Worm (Caenorhabditis elegans) whole organism, L3 larva: ENCODE data around the gene elmd-1.

Experiments used
- ama-1 ChIP-seq: fragments of 150-350 bp; optimal IDR thresholded peaks from 2 replicates; lab custom pipeline; 2018
- egl-27 ChIP-seq: sonication (generic microtip); optimal IDR thresholded peaks from 4 replicates; lab custom pipeline; 2017; ENCODE audit warnings: missing biosample characterization, missing genetic modification reagents, missing genetic modification characterization
- fos-1 ChIP-seq: fragments of 150-350 bp; optimal IDR thresholded peaks from 2 replicates; lab custom pipeline; 2014; ENCODE audit warnings: missing biosample characterization, missing genetic modification characterization
- snpc-4 ChIP-seq: fragments of 150-350 bp; optimal IDR thresholded peaks from 2 replicates; lab custom pipeline; 2014; ENCODE audit warnings: missing biosample characterization, missing genetic modification characterization
- unc-62 ChIP-seq: fragments of 150-350 bp; sonication (generic microtip); optimal IDR thresholded peaks from 4 replicates; lab custom pipeline; 2014; ENCODE audit warnings: missing biosample characterization, missing genetic modification reagents, missing genetic modification characterization
- ztf-11 ChIP-seq: fragments of 150-350 bp; optimal IDR thresholded peaks from 2 replicates; lab custom pipeline; 2014; ENCODE audit warnings: missing biosample characterization, missing genetic modification characterization
- ztf-4 ChIP-seq: fragments of 150-350 bp; optimal IDR thresholded peaks from 2 replicates; lab custom pipeline; 2014; ENCODE audit warnings: missing biosample characterization, missing genetic modification characterization

- TF ChIP-seq ztf-4 (tag; lab: Kevin White, UChicago) (no peak), unc-62 (no peak), ztf-11 (tag; lab: Kevin White, UChicago) (no peak), egl-27 (peak; percentile 19), snpc-4 (tag; lab: Kevin White, UChicago) (no peak), ama-1 (lab: Kevin White, UChicago) (no peak), fos-1 (tag; lab: Kevin White, UChicago) (no peak)
Measured at ce11 chrIII:3389426-3390020, at the start of gene elmd-1, which contains the start of gene hecw-1.
